Worm (Caenorhabditis elegans) whole organism, L2 larva: ENCODE results near the gene C45B11.2.

Source experiments
- Y55F3AM.14 ChIP-seq: fragments of 200-800 bp; sonication (Bioruptor generic); optimal IDR thresholded peaks from 2 replicates; lab custom pipeline; 2018; ENCODE audit warnings: mild to moderate bottlenecking, missing genetic modification characterization, missing compliant biosample characterization
- egl-27 ChIP-seq: sonication (generic microtip); optimal IDR thresholded peaks from 3 replicates; lab custom pipeline; 2017; ENCODE audit warnings: missing biosample characterization, missing genetic modification reagents, missing genetic modification characterization
- elt-3 ChIP-seq: sonication (generic microtip); optimal IDR thresholded peaks from 2 replicates; lab custom pipeline; 2017; ENCODE audit warnings: missing biosample characterization, missing genetic modification characterization
- lsy-2 ChIP-seq, 2 experiments: fragments of 150-350 bp in 1 of 2; sonication (generic microtip) in 1 of 2; optimal IDR thresholded peaks; 2 replicates each; lab custom pipeline; 2014 to 2017; ENCODE audit warnings: missing biosample characterization in 2 of 2, missing genetic modification characterization in 2 of 2
- nhr-237 ChIP-seq: fragments of 150-350 bp; optimal IDR thresholded peaks from 2 replicates; lab custom pipeline; 2014; ENCODE audit warnings: missing biosample characterization, missing genetic modification characterization
- nhr-25 ChIP-seq: fragments of 150-350 bp; sonication (generic microtip); optimal IDR thresholded peaks from 3 replicates; lab custom pipeline; 2014; ENCODE audit warnings: missing biosample characterization, missing genetic modification characterization
- nhr-77 ChIP-seq: fragments of 150-350 bp; optimal IDR thresholded peaks from 2 replicates; lab custom pipeline; 2014; ENCODE audit warnings: missing biosample characterization, missing genetic modification characterization
- unc-62 ChIP-seq: fragments of 150-350 bp; optimal IDR thresholded peaks from 2 replicates; lab custom pipeline; 2014; ENCODE audit warnings: missing biosample characterization, missing genetic modification reagents, missing genetic modification characterization

ce11 chrV:11060239-11060984, 17.9 kb downstream of the C45B11.2 start, which contains the start of gene T04C12.11:
- TF ChIP-seq elt-3, result no peak
- TF ChIP-seq nhr-237 (tag; lab: Kevin White, UChicago), result no peak
- no peak for TF ChIP-seq egl-27 (tag; lab: Kevin White, UChicago)
- TF ChIP-seq lsy-2 (tag; optimal IDR thresholded peaks at IDR 0.05; lab: Kevin White, UChicago), result no peak
- no peak for TF ChIP-seq unc-62 (GFP tag; lab: Kevin White, UChicago)
- TF ChIP-seq Y55F3AM.14, result no peak
- peak; percentile 64 for TF ChIP-seq nhr-25
- TF ChIP-seq nhr-77, result no peak
